Fruit fly (Drosophila melanogaster) S2 (cell line): Measurements from ENCODE around the gene CG15408.

Experiments
- CG8478 ChIP-seq: fragments of >200 bp; optimal IDR thresholded peaks from 2 replicates; lab custom pipeline; 2018
- CTCF ChIP-seq, 2 experiments: fragments of >200 bp; optimal IDR thresholded peaks; 2 replicates each; lab custom pipeline; 2018

CG15408 gene

DNA sequence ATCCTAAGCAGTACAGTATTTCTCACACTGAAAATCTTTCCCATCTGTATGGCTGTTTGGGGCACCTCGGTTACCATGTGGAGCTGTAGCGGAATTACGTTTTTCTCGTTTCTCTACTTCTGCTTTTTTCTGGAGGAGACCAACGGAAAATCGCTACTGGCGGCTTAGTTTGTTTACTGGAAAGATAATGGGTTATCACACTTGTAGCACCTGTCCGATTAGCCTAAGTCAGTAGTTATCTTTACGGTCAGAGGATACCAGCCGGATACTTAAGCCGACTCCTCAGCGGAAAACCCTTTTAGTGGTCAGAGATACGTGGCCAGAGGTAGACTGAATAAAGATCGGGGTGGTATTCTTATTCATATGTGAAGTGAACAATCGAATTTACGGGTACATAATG, at the start of gene CG15408:
TSS of gene CG15408 (plus strand) at position 301 of the 400 bp plus-strand sequence.
- no peak for TF ChIP-seq CG8478
- no peak for TF ChIP-seq CTCF (optimal IDR thresholded peaks at IDR 0.05; lab: Kevin White, UChicago)

DNA sequence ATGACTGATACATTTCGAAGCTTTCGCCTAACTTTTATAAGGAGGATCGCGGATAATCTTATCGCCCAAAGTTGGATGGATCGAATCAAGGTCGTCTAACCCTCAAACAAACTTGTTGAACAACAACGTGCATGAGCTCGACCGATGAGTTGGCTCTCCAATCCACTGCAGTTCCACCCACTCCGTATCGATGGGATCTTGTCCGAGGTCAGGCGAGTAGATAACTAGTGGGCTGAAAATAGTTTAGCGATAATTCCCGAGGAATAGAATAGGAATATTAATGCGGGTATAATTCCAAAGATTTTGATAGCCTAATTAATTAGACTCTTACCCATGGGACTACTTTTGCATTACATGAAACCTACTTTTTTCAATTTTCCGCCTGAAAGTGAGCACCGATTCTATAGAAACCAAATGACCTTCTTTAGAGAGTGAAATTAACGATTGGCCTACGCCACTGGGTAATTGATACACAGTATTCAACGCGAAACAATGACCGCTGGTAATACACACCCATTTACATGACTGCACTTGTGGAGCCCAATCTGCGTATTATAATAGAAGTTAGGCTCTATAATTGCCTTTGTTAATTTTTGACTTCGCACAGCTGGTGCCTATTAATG, 38.8 kb upstream of the CG15408 start:
- TF ChIP-seq CTCF (optimal IDR thresholded peaks at IDR 0.05; lab: Kevin White, UChicago) (no peak), CG8478 (no peak)

DNA sequence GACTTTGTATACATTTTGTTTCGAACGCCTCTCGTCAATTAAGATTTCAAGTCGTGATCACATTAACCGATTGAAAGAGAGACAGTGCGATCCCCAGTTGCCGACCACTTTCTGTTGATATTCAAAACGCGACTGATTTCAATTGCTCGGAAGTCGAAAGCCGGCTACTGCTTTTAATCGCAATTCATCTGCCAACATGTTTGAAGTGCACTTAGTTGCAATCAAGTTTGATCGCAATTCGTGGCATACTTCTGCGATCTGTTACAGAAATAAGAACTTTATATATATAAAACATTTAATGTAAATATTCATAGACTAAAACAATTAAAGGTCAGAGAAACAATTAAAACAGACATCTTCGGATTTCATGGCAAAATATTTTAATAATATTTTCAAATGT, 38.0 kb upstream of the CG15408 start, which contains the start of gene CG9664:
TSS of gene CG9664 (minus strand) at position 135 of the 400 bp plus-strand sequence.
- TF ChIP-seq CG8478 (no peak), CTCF (optimal IDR thresholded peaks at IDR 0.05; lab: Kevin White, UChicago) (no peak)

DNA sequence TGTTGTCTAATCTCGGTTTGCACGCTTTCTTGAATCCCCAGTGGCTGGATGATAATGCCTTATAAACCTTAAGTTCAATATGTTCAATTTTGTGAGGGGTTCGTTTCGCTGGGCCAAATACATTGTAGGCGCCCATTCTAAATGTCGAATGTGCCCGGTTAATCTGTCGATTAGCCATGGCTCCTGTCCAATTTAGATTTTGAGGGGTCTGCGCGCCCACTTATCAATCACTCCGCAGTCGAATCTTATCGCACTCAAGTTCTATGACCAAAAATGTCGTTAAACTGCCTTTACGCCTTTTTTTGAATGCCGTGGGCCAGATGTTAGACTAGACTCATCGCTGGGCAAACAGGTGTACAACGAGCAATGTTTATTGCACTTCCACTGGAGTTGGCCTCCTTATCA, 34.5 kb upstream of the CG15408 start:
- no peak for TF ChIP-seq CTCF (optimal IDR thresholded peaks at IDR 0.05; lab: Kevin White, UChicago)
- TF ChIP-seq CG8478: no peak

DNA sequence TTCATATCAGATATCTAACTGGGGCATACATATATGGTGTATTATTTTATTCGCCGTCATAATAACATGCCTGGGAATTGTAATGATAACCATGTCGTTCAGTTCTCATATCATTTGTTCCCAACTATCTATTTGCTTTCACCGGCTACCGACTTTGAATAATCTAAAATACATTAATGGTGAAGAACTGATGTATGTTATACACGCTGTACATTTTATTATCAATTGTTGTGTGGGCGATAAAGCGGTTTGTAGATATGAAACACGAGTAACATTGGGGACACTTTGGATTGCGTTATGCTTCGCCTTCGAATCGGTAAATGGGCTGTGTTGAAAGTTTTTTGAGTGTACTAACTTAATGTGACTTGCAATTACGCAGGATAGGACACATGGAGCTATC, 33.5 kb upstream of the CG15408 start:
- TF ChIP-seq CG8478 (no peak), CTCF (optimal IDR thresholded peaks at IDR 0.05; lab: Kevin White, UChicago) (no peak)

DNA sequence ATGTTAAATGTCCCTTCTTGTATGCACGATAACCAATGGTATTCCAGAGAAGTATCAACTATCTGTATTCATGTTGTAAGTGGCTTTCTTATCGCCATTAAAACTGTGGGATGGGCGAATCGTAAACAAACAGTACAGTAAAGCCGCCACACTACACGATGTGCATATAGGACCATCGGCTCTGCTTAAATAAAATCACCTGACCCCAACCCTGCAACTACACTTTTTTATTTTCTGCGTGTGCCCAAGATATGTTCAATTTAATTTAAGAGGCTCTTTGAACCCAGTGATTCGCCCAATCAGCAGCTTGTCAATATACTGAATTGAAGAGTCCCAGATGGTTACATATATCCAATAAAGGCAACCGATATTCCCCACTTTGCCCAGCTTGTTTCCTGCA, 32.8 kb upstream of the CG15408 start:
- TF ChIP-seq CTCF (optimal IDR thresholded peaks at IDR 0.05; lab: Kevin White, UChicago) (no peak), CG8478 (no peak)

DNA sequence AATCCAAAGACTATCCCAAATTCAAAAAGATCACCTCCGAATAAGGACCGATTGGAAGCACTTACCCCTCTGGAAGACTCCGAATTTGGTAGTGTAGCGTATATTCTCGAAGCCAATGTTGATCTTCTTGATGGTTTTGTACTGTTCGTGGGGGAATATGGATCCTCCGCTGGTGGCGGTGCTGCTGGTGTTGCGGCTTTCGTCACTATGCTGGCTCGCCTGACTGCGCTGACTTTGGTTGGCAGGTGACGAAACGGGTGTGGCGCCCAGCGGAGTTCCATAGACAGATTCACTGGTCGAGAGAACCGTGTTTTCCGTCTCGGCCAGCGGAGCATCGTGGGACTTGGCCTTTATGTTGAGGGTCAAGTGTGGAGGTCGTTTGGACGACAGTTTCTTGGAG, 31.6 kb upstream of the CG15408 start:
- TF ChIP-seq CTCF (optimal IDR thresholded peaks at IDR 0.05; lab: Kevin White, UChicago) (no peak), CG8478 (no peak)

DNA sequence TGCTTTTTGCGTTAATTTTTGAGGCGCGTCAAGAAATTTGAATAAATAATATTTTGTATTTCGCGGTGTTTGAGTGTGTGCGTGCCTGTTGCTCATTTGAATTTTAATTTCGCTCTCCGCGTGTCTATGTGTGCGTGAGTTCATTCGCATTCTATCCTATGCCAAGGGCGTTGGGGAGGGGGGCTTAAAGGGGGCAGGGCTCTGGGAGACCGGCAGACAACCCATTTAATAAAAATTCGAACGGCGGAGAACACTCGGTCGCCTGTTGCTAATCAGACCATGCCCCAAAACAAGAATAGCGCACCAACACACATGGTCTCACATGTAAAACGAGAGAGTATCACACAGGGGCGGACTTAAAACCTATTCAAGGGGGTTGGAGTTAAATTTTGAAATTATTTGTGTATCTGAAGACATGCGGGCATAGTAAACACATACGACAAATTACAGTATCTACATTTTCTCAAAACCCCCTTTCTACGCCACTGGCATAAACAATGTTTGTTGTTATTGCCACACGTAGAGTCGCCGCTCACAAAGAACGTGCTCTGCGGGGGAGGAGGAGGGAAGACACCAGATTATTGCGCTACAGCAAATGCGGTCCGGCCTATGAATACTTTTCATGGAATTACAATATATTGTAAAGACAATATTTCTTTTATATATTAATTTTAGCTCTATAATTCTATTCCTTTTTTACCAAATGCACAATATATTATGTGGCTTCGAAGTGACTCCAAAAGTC, 30.7 kb upstream of the CG15408 start:
- TF ChIP-seq CTCF (optimal IDR thresholded peaks at IDR 0.05; lab: Kevin White, UChicago): no peak
- no peak for TF ChIP-seq CG8478

DNA sequence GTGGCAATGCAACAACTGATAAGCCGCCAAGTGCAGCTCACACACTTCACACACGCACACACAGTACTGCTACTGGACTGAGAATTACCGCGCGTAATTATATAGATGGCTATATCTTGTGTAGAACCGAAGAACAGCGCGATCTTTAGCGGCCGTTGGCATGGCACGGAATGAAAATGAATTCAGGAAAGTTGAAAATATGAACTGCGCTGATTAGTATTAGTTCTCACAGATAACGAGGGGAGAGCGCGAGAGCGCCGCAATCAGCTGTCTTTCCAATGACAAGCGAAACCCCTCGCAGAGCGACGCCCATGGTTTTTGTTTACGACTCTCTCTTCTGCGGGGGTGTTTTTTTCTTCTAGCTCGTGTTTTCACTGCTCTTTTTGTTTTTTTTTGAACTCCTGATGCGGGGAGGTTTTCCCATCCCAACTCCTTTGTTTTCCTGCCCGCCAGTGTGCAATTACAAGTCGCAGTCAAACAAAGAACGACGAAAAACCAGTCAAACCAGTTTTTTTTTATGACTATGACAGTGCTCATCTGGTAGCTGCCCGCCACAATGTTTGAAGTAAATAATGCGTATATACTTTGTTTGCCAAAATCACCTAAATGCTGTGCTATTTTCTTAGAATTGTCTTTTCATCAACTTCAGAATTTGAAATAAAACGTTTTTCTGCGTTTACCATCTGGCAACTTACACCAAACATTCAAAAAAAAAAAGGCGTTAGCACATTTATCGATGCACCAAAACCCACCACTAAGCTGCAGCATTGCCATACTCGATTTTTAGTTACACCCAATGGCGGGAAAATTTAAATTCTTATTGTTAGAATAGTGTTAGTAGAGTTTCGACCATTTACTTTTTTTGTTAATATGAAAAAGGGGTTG, 29.4 kb upstream of the CG15408 start, which contains the start of gene CG9663:
TSS of gene CG9663 (minus strand) at position 173 of the 885 bp plus-strand sequence.
- TF ChIP-seq CG8478: no peak
- TF ChIP-seq CTCF (optimal IDR thresholded peaks at IDR 0.05; lab: Kevin White, UChicago): peak in 1 of 2 experiments; percentile 29

DNA sequence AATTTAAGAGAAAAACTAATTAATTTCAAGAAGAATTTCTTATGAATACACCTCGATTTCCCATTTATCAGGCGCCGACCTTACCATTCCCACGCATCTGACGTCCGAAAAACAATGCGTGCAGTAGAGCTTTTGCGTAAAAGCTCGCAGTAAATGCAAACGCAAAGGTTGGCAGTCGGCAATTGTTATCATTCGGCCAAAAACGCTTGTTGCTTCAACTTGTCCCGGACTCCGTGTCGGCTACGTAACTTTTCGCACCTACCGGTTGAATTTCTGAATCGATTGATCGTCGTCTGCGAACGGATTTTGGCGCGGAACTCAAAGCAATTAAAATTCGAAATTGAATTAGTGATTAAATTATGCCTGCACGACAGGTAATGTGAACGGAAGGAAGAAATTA, 28.7 kb upstream of the CG15408 start, which contains the start of gene CG3277:
TSS of gene CG3277 (plus strand) at position 208 of the 400 bp plus-strand sequence.
- TF ChIP-seq CG8478 (no peak), CTCF (optimal IDR thresholded peaks at IDR 0.05; lab: Kevin White, UChicago) (no peak)

DNA sequence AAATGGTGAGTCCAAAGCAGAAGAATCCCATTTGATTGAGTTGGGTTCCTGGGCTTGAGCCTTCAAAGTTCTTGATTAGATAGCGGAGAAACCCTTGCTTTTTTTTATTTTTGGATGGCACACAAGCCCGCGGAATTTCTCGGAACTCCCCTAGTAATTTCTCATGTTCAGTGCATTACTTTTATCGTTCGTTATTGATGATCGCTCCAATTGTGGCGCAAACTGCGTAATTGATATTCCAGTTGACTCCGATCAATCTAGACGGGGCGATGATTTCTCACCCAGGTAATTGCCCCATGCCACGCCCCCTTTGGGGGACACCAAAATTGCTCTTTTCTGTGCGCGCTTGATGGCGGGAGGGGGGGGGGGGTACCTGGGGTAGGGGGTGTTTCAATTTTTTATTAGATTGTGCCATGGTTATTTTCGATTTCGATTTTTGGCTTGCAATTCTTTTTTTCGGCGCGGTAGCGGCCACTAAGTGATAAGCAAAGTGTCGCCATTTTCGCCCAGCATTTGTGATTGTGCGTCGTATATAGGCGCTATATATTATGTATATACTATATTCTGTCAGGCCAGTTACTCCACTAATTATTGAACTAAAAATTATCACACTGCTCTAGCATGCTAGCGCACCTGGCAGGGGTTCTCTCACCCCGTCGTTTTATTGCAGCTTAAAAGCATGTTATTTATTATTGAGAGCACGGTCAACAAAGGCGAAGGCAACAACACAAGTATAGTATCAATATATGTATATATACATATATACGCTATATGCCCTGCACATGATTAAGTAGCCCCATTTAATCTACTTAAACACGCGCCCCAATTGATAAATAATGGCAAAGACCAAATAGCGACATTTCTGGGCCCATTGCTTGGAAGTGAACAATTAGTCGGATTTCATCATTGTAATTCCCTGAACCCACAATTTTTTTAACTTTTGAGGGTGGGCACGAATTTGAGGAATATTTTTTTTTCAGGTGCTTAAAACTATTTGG, 27.5 kb upstream of the CG15408 start:
- TF ChIP-seq CG8478 (no peak), CTCF (optimal IDR thresholded peaks at IDR 0.05; lab: Kevin White, UChicago) (no peak)

DNA sequence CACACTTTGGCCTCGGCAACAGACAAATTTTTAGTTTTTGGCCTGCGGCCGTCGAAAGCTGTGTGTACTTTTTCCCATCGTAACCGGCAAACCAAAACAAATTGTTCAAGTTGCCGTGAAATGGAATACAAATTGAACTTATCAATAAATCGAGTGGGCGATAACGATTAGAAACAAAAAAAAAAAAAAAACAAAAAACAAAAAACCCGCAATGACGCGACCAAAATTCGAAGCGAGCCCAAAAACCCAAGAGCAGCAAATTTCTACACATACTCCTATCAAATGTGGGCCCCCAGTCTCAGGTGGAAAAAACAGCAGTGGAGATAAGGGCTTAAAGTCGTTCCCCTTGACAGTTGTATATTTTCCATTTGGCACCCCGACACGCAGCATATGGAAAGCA, 25.4 kb upstream of the CG15408 start:
- TF ChIP-seq CG8478: no peak
- TF ChIP-seq CTCF (optimal IDR thresholded peaks at IDR 0.05; lab: Kevin White, UChicago): no peak

DNA sequence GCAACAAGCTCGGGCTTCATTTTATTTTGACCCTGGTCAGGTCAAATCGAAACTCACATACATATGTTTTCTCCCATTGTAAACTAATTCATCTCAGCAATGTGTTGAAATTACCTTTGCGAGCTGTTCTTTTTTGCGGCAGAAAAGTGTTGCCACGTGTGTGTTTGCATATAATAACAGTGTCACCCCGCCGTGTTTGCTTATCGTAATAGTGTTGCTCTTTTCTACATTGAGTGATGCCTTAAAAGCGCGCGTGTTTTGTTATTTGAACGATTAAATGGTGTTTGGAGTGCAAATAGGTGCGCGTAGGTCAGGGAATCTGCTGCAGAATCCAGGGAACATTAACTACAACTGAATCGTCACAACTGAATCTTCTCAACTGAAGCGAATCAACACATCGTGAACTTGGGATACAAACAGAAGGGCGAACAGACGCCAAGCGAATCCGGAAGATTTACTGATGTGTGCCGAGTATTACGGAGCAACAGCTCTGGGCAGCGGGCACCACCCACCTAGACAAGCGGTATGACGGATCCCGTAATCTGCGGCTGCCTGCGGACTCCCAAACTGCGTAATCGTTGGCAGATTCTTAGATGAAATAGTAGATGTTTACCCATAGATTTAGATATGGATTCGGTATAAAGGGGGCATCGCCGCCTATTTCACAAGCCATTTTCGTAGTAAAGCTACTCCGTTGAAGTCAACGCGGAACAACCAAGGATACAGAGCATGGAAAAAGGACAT, 23.9 kb upstream of the CG15408 start, which contains the start of gene CG15406:
TSS of gene CG15406 (plus strand) at position 694 of the 744 bp plus-strand sequence.
- TF ChIP-seq CG8478: no peak
- no peak for TF ChIP-seq CTCF (optimal IDR thresholded peaks at IDR 0.05; lab: Kevin White, UChicago)
